Fruit fly (Drosophila melanogaster) whole organism, embryonic: ENCODE results near the gene orion.

Experiments
- CG10274 ChIP-seq: fragments of 200-800 bp; sonication (Bioruptor generic); optimal IDR thresholded peaks from 3 replicates; lab custom pipeline; 2017; ENCODE audit warnings: missing biosample characterization, mild to moderate bottlenecking, missing genetic modification characterization
- CG10462 ChIP-seq: fragments of 200-800 bp; sonication (Bioruptor generic); optimal IDR thresholded peaks from 2 replicates; lab custom pipeline; 2016; ENCODE audit warnings: missing biosample characterization, missing genetic modification characterization
- CG10979 ChIP-seq: fragments of 200-800 bp; sonication (Bioruptor generic); optimal IDR thresholded peaks from 2 replicates; lab custom pipeline; 2018; ENCODE audit warnings: missing biosample characterization, mild to moderate bottlenecking, missing genetic modification characterization, moderate library complexity
- CG11560 ChIP-seq: fragments of 200-800 bp; sonication (Bioruptor generic); IDR thresholded peaks from 3 replicates; pipeline ENCODE4 v1.3.6; 2022; ENCODE audit warnings: missing biosample characterization, missing genetic modification characterization
- CG11695 ChIP-seq: fragments of 200-800 bp; sonication (Bioruptor generic); IDR thresholded peaks from 3 replicates; pipeline ENCODE4 v1.3.6; 2022; ENCODE audit warnings: missing biosample characterization, missing genetic modification characterization
- CG11696 ChIP-seq: fragments of 200-800 bp; sonication (Bioruptor generic); IDR thresholded peaks from 2 replicates; pipeline ENCODE4 v1.3.6; 2022; ENCODE audit warnings: missing biosample characterization, missing genetic modification characterization
- CG12744 ChIP-seq: fragments of 200-800 bp; sonication (Bioruptor generic); optimal IDR thresholded peaks from 2 replicates; lab custom pipeline; 2016; ENCODE audit warnings: missing biosample characterization, missing genetic modification characterization
- CG12942 ChIP-seq: fragments of 200-800 bp; sonication (Bioruptor generic); optimal IDR thresholded peaks from 3 replicates; lab custom pipeline; 2016; ENCODE audit warnings: missing biosample characterization, missing genetic modification characterization
- CG14710 ChIP-seq: fragments of 200-800 bp; sonication (Bioruptor generic); optimal IDR thresholded peaks from 3 replicates; lab custom pipeline; 2019; ENCODE audit warnings: missing biosample characterization, mild to moderate bottlenecking, missing genetic modification characterization, moderate library complexity
- CG17612 ChIP-seq: fragments of 200-800 bp; sonication (Bioruptor generic); IDR thresholded peaks from 2 replicates; pipeline ENCODE4 v1.3.6; 2022; ENCODE audit warnings: missing biosample characterization, missing genetic modification characterization
- CG30403 ChIP-seq: fragments of 200-800 bp; sonication (Bioruptor generic); optimal IDR thresholded peaks from 3 replicates; lab custom pipeline; 2016; ENCODE audit warnings: missing biosample characterization, missing genetic modification characterization
- CG31441 ChIP-seq: fragments of 200-800 bp; sonication (Bioruptor generic); IDR thresholded peaks from 2 replicates; pipeline ENCODE4 v1.3.6; 2022; ENCODE audit warnings: missing biosample characterization, missing genetic modification characterization
- CG42726 ChIP-seq: fragments of 200-800 bp; sonication (Bioruptor generic); IDR thresholded peaks from 2 replicates; pipeline ENCODE4 v1.3.6; 2022; ENCODE audit warnings: missing biosample characterization, missing genetic modification characterization; ENCODE audit not compliant: partially characterized antibody
- CG4328 ChIP-seq: fragments of 200-800 bp; sonication (Bioruptor generic); optimal IDR thresholded peaks from 3 replicates; lab custom pipeline; 2017; ENCODE audit warnings: missing biosample characterization, missing genetic modification reagents, missing genetic modification characterization
- CG4730 ChIP-seq: fragments of 200-800 bp; sonication (Bioruptor generic); IDR thresholded peaks from 2 replicates; pipeline ENCODE4 v1.3.6; 2022; ENCODE audit warnings: missing biosample characterization, missing genetic modification characterization
- CG6254 ChIP-seq: fragments of 200-800 bp; sonication (Bioruptor generic); optimal IDR thresholded peaks from 3 replicates; lab custom pipeline; 2017; ENCODE audit warnings: mild to moderate bottlenecking, missing biosample characterization, missing genetic modification reagents, missing genetic modification characterization
- CG6654 ChIP-seq: fragments of 200-800 bp; sonication (Bioruptor generic); optimal IDR thresholded peaks from 2 replicates; lab custom pipeline; 2017; ENCODE audit warnings: missing biosample characterization, mild to moderate bottlenecking, missing genetic modification characterization
- CG6683 ChIP-seq: fragments of 200-800 bp; sonication (Bioruptor generic); optimal IDR thresholded peaks from 2 replicates; lab custom pipeline; 2017; ENCODE audit warnings: missing biosample characterization, mild to moderate bottlenecking, missing genetic modification characterization, missing genetic modification reagents
- CG7786 ChIP-seq: fragments of 200-800 bp; sonication (Bioruptor generic); optimal IDR thresholded peaks from 2 replicates; lab custom pipeline; 2016; ENCODE audit warnings: missing biosample characterization, missing genetic modification characterization
- CG7839 ChIP-seq: fragments of 200-800 bp; sonication (Bioruptor generic); optimal IDR thresholded peaks from 3 replicates; lab custom pipeline; 2018; ENCODE audit warnings: missing biosample characterization, mild to moderate bottlenecking, missing genetic modification characterization, moderate library complexity
- CG9437 ChIP-seq: fragments of 200-800 bp; sonication (Bioruptor generic); optimal IDR thresholded peaks from 2 replicates; lab custom pipeline; 2018; ENCODE audit warnings: missing biosample characterization, mild to moderate bottlenecking, missing genetic modification characterization
- Dip3 ChIP-seq: fragments of 200-800 bp; sonication (Bioruptor generic); optimal IDR thresholded peaks from 3 replicates; lab custom pipeline; 2016; ENCODE audit warnings: missing biosample characterization, missing genetic modification characterization
- E2f1 ChIP-seq: fragments of 200-800 bp; sonication (Bioruptor generic); IDR thresholded peaks from 2 replicates; pipeline ENCODE4 v1.3.6; 2022; ENCODE audit warnings: missing biosample characterization, missing genetic modification characterization
- H2.0 ChIP-seq: fragments of 200-800 bp; sonication (Bioruptor generic); IDR thresholded peaks from 2 replicates; pipeline ENCODE4 v1.3.6; 2022; ENCODE audit warnings: missing biosample characterization, missing genetic modification characterization
- HLH54F ChIP-seq: fragments of 200-800 bp; sonication (Bioruptor generic); optimal IDR thresholded peaks from 3 replicates; lab custom pipeline; 2016; ENCODE audit warnings: missing biosample characterization, missing genetic modification characterization
- Hmr ChIP-seq: fragments of 200-800 bp; sonication (Bioruptor generic); optimal IDR thresholded peaks from 3 replicates; lab custom pipeline; 2017; ENCODE audit warnings: mild to moderate bottlenecking, missing biosample characterization, missing genetic modification reagents, missing genetic modification characterization
- Kr ChIP-seq: fragments of 200-800 bp; sonication (Bioruptor generic); optimal IDR thresholded peaks from 2 replicates; lab custom pipeline; 2017; ENCODE audit warnings: missing biosample characterization, mild to moderate bottlenecking, missing genetic modification characterization
- Oaz ChIP-seq: fragments of 200-800 bp; sonication (Bioruptor generic); IDR thresholded peaks from 2 replicates; pipeline ENCODE4 v1.3.6; 2022; ENCODE audit warnings: missing biosample characterization, missing genetic modification characterization
- Pdp1 ChIP-seq, 2 experiments: fragments of 200-800 bp; sonication (Bioruptor generic); optimal IDR thresholded peaks; 3 replicates each; lab custom pipeline; 2016; ENCODE audit warnings: missing biosample characterization in 2 of 2, missing genetic modification characterization in 2 of 2, mild to moderate bottlenecking in 1 of 2, moderate library complexity in 1 of 2
- Six4 ChIP-seq: fragments of 200-800 bp; sonication (Bioruptor generic); optimal IDR thresholded peaks from 2 replicates; lab custom pipeline; 2016; ENCODE audit warnings: missing biosample characterization, missing genetic modification characterization
- ab ChIP-seq: fragments of 200-800 bp; sonication (Bioruptor generic); optimal IDR thresholded peaks from 2 replicates; lab custom pipeline; 2016; ENCODE audit warnings: missing biosample characterization, missing genetic modification characterization
- bbx ChIP-seq: fragments of 200-800 bp; sonication (Bioruptor generic); IDR thresholded peaks from 2 replicates; pipeline ENCODE4 v1.3.6; 2022; ENCODE audit warnings: missing biosample characterization, missing genetic modification characterization; ENCODE audit not compliant: partially characterized antibody
- chinmo ChIP-seq: fragments of 200-800 bp; sonication (Bioruptor generic); IDR thresholded peaks from 4 replicates; pipeline ENCODE4 v1.3.6; 2022; ENCODE audit warnings: missing biosample characterization, missing genetic modification characterization; ENCODE audit not compliant: partially characterized antibody
- chm ChIP-seq: fragments of 200-800 bp; sonication (Bioruptor generic); IDR thresholded peaks from 2 replicates; pipeline ENCODE4 v1.3.6; 2022; ENCODE audit warnings: missing biosample characterization, missing genetic modification characterization
- crc ChIP-seq: fragments of 200-800 bp; sonication (Bioruptor generic); optimal IDR thresholded peaks from 2 replicates; lab custom pipeline; 2016; ENCODE audit warnings: missing biosample characterization, missing genetic modification characterization
- crp ChIP-seq, 2 experiments: fragments of 200-800 bp; sonication (Bioruptor generic); optimal IDR thresholded peaks; 2 replicates in 1 of 2; 3 replicates in 1 of 2; lab custom pipeline; 2017; ENCODE audit warnings: missing biosample characterization in 2 of 2, missing genetic modification characterization in 2 of 2, mild to moderate bottlenecking in 1 of 2, moderate library complexity in 1 of 2
- cwo ChIP-seq: fragments of 200-800 bp; sonication (Bioruptor generic); optimal IDR thresholded peaks from 3 replicates; lab custom pipeline; 2017; ENCODE audit warnings: missing biosample characterization, missing genetic modification characterization, mild to moderate bottlenecking, moderate library complexity, missing genetic modification reagents
- dpn ChIP-seq, 2 experiments: fragments of 200-800 bp; sonication (Bioruptor generic); optimal IDR thresholded peaks; 3 replicates each; lab custom pipeline; 2016; ENCODE audit warnings: missing biosample characterization in 2 of 2, missing genetic modification characterization in 2 of 2
- gcm2 ChIP-seq: fragments of 200-800 bp; sonication (Bioruptor generic); optimal IDR thresholded peaks from 2 replicates; lab custom pipeline; 2016; ENCODE audit warnings: missing biosample characterization, missing genetic modification characterization
- gem ChIP-seq: fragments of 200-800 bp; sonication (Bioruptor generic); optimal IDR thresholded peaks from 2 replicates; lab custom pipeline; 2019; ENCODE audit warnings: missing biosample characterization, mild to moderate bottlenecking, missing genetic modification characterization, moderate library complexity
- ind ChIP-seq: fragments of 200-800 bp; sonication (Bioruptor generic); optimal IDR thresholded peaks from 3 replicates; lab custom pipeline; 2016; ENCODE audit warnings: missing biosample characterization, missing genetic modification characterization
- jumu ChIP-seq: fragments of 200-800 bp; sonication (Bioruptor generic); optimal IDR thresholded peaks from 3 replicates; lab custom pipeline; 2016; ENCODE audit warnings: missing biosample characterization, missing genetic modification characterization
- klu ChIP-seq: fragments of 200-800 bp; sonication (Bioruptor generic); IDR thresholded peaks from 2 replicates; pipeline ENCODE4 v1.3.6; 2022; ENCODE audit warnings: missing biosample characterization, missing genetic modification characterization
- pho ChIP-seq: fragments of 200-800 bp; sonication (Bioruptor generic); optimal IDR thresholded peaks from 2 replicates; lab custom pipeline; 2016; ENCODE audit warnings: missing biosample characterization, missing genetic modification characterization
- so ChIP-seq: fragments of 200-800 bp; sonication (Bioruptor generic); IDR thresholded peaks from 3 replicates; pipeline ENCODE4 v1.3.6; 2022; ENCODE audit warnings: missing biosample characterization, missing genetic modification characterization
- tna ChIP-seq: fragments of 200-800 bp; sonication (Bioruptor generic); IDR thresholded peaks from 2 replicates; pipeline ENCODE4 v1.3.6; 2022; ENCODE audit warnings: missing biosample characterization, missing genetic modification characterization; ENCODE audit not compliant: partially characterized antibody
- twi ChIP-seq: fragments of 200-800 bp; optimal IDR thresholded peaks from 2 replicates; lab custom pipeline; 2019; ENCODE audit warnings: missing biosample characterization, mild to moderate bottlenecking, missing genetic modification characterization, moderate library complexity
- vvl ChIP-seq: fragments of 200-800 bp; sonication (Bioruptor generic); IDR thresholded peaks from 2 replicates; pipeline ENCODE4 v1.3.6; 2022; ENCODE audit warnings: missing biosample characterization, missing genetic modification characterization

Gene orion

DNA sequence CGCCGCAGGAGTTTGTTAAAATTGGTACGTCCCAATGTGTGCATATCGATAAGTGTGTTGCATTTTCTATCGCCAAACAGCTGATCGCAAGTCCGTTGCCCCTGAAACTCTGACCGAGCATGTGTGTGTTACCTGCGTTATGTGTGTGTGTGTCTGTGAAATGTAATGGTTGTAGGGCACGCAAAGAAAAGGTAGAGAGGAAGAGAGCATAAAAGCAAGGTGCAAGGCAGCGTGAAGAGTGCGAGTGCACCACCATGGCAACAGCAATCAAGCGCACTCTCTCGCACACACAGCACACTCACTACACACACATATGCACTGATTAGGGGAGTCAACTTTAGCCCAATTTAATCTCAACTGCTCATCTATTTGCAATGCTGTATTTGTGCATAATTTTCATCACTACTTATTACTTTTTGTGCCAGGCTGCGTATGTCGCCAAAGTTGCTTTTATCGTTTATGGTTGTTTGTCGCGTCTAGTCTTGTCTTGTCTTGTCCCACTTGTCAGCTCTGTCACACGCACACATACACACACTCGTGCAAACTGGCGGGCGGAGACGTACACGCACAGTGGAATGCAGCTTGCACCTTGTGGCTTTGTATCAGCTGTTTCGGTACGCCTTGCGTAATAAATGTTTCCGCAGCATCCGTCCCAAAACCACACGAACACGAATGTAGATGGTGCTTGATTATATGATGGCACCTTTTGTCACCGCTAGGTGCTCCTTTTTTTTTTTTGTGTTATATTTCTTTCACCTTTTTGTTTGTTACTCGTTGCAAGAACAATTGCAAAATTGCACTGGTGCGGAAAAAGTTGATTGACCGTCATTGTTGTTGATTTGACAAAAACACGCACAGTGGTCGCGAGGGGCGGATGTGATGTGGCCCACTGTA lies 8.9 kb downstream of the orion start (continued):
- peak; percentile 56 for TF ChIP-seq CG4730
- TF ChIP-seq CG9437 (GFP tag; lab: Kevin White, UChicago): peak; percentile 87
- TF ChIP-seq CG6683 (GFP tag; lab: Kevin White, UChicago): peak; percentile 41
- peak; percentile 58 for TF ChIP-seq E2f1 (GFP tag; lab: Robert Waterston, UW)
- peak; percentile 42; the same call in 2 of the 3 replicates for TF ChIP-seq CG11560 (tag; lab: Robert Waterston, UW)
- no peak for TF ChIP-seq CG42726 (GFP tag; lab: Robert Waterston, UW)
- TF ChIP-seq CG10979: peak; percentile 90
- TF ChIP-seq vvl: peak; percentile 73
- TF ChIP-seq CG11696 (GFP tag; lab: Robert Waterston, UW): 0 out of 2 replicates have a peak, but pooled peaks have one; percentile 29
- TF ChIP-seq CG7786: peak; percentile 80
- peak; percentile 58 for TF ChIP-seq Hmr (GFP tag; lab: Kevin White, UChicago)
- TF ChIP-seq Kr (GFP tag; lab: Kevin White, UChicago): no peak
- TF ChIP-seq ind: peak; percentile 75
- TF ChIP-seq CG7839: peak; percentile 87
- no peak for TF ChIP-seq CG17612
- peak; percentile 77 for TF ChIP-seq CG10462 (GFP tag; lab: Kevin White, UChicago)
- TF ChIP-seq gcm2 (GFP tag; lab: Kevin White, UChicago): peak; percentile 23
- no peak for TF ChIP-seq tna (GFP tag; lab: Robert Waterston, UW)
- peak; percentile 56 for TF ChIP-seq HLH54F (GFP tag; lab: Kevin White, UChicago)
- peak; percentile 90 for TF ChIP-seq CG14710 (tag; lab: Kevin White, UChicago)
- TF ChIP-seq jumu: peak; percentile 89
- TF ChIP-seq Dip3: peak; percentile 55
- peak; percentile 88 for TF ChIP-seq CG31441
- no peak for TF ChIP-seq CG12744
- TF ChIP-seq so: peak; percentile 59; the same call in 1 of the 3 replicates
- TF ChIP-seq CG6254: peak; percentile 77
- TF ChIP-seq pho: peak; percentile 64
- TF ChIP-seq CG11695 (GFP tag; lab: Robert Waterston, UW): peak; percentile 78
- peak; percentile 81 to 92 for TF ChIP-seq Pdp1 (GFP tag; optimal IDR thresholded peaks at IDR 0.05; lab: Kevin White, UChicago)
- TF ChIP-seq CG10274 (GFP tag; lab: Kevin White, UChicago): peak; percentile 66
- peak; percentile 86 for TF ChIP-seq CG30403 (GFP tag; lab: Kevin White, UChicago)
- TF ChIP-seq dpn (GFP tag; optimal IDR thresholded peaks at IDR 0.05; lab: Kevin White, UChicago): peak; percentile 73 to 77
- TF ChIP-seq H2.0 (GFP tag; lab: Robert Waterston, UW): 0 out of 2 replicates have a peak, but pooled peaks have one; percentile 40
- peak; percentile 70 for TF ChIP-seq CG12942 (GFP tag; lab: Kevin White, UChicago)
- TF ChIP-seq Oaz (GFP tag; lab: Robert Waterston, UW): 0 out of 2 replicates have a peak, but pooled peaks have one; percentile 27
- 0 out of 4 replicates have a peak, but pooled peaks have one; percentile 36 for TF ChIP-seq chinmo (GFP tag; lab: Robert Waterston, UW)
- peak; percentile 80 for TF ChIP-seq CG4328 (GFP tag; lab: Kevin White, UChicago)
- TF ChIP-seq Six4 (GFP tag; lab: Kevin White, UChicago): peak; percentile 77
- peak; percentile 56 for TF ChIP-seq twi (tag; lab: Kevin White, UChicago)
- TF ChIP-seq klu (GFP tag; lab: Robert Waterston, UW): peak; percentile 61; the same call in 1 of the 2 replicates
- peak; percentile 67 for TF ChIP-seq CG6654 (GFP tag; lab: Kevin White, UChicago)
- TF ChIP-seq crc (GFP tag; lab: Kevin White, UChicago): peak; percentile 57
- peak; percentile 89 for TF ChIP-seq gem (tag; lab: Kevin White, UChicago)
- no peak for TF ChIP-seq bbx
- TF ChIP-seq ab (GFP tag; lab: Kevin White, UChicago): peak; percentile 59
- peak; percentile 58 for TF ChIP-seq cwo
- TF ChIP-seq crp (GFP tag; optimal IDR thresholded peaks at IDR 0.05; lab: Kevin White, UChicago): peak; percentile 58 to 79
- peak; percentile 54; the same call in 1 of the 2 replicates for TF ChIP-seq chm (GFP tag; lab: Robert Waterston, UW)
